Worm (Caenorhabditis elegans): Measurements from ENCODE around the gene aat-8.
"Not testable (repeated sequence)": the region's sequence is repeated elsewhere in the genome, so short reads cannot be mapped to it uniquely, and the experiment has no call there.

aat-8 gene

DNA sequence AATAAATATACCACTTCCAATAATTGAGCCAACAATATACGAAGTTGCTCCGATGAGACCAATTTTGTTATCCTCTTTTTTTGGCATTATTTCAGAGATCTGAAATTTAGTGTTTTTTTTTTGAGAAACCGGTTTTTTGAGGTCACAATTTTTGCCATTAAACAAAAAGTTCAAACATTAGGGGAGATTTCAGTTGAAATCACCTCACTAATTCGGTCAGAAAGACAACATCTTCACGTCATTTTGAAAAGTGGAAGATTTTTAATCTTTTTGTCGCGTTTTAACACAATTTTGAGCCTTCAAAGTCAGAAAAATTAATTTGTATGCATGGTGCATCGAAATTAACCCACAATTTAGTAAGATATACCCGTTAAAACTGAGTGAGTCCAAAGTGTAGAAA is at the start of gene aat-8:
aat-8 (minus strand) TSS at position 101 of the 400 bp plus-strand sequence.
- TF ChIP-seq W03F9.2 (tag; optimal IDR thresholded peaks at IDR 0.05) = no peak
- TF ChIP-seq dao-5 (tag; optimal IDR thresholded peaks at IDR 0.05) = no peak
- TF ChIP-seq him-1 (tag; optimal IDR thresholded peaks at IDR 0.05) = no peak

DNA sequence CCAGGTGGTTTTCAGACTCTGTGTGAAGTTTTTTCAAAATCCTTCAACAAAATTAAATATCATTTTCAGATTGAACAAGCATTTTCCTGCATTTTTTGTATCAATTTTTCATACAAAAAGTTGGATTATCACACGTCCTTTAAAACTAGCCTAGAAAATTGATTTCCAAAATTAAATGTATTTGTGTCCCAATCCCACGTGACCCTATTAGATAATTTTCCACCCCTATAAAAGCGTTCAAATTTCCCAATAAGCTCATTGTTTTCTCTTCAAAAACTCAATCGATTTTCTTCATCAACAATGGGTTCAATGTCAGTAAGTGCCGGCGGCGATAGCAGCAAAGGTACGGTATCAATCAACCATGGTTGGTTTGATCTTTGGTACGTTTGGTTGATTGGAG is 49.6 kb upstream of the aat-8 start, which contains the start of gene F56D6.19:
F56D6.19 (plus strand) TSS at position 301 of the 400 bp plus-strand sequence.
- TF ChIP-seq dao-5 (tag; optimal IDR thresholded peaks at IDR 0.05) (no peak), him-1 (tag; optimal IDR thresholded peaks at IDR 0.05) (no peak)

DNA sequence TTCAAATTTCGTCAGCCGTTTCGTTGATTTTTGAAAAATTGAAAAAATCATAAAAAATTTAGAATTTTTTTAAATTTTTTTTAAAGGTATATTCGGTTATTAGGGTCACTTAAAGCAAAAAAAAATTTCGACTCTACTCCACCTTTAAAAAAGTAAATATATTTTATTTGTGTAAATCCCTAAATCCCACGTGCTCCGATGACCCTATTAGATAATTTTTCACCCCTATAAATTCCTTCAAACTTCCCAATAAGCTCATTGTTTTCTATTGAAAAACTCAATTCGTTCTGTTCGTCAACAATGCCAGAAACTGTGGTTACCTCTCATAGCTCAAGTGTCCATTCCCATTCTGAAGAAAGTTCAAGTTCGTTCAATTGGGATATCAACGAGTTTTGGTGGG is 47.8 kb upstream of the aat-8 start, which contains the start of gene F56D6.20:
F56D6.20 (plus strand) TSS at position 301 of the 400 bp plus-strand sequence.
- TF ChIP-seq dao-5 (tag; optimal IDR thresholded peaks at IDR 0.05) = no peak
- no peak for TF ChIP-seq him-1 (tag; optimal IDR thresholded peaks at IDR 0.05)
- no peak for TF ChIP-seq W03F9.2 (tag; optimal IDR thresholded peaks at IDR 0.05)

DNA sequence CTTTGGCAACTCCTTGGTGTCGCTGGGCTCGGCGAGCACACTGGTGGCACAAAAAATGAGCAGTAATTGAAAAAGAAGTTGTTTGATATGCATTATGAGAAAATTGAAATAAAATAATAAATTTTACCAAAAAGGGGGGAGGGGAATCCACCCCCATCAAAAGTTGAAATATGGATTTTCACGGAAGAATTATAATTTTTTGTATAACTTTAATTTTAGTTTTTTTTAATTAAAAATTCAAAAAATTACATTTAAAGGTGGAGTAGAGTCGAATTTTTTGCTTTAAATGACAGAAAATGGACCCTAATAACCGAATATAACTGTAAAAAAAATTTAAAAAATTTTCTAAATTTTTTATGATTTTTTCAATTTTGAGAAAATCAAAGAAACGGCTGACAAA is 47.0 kb upstream of the aat-8 start, which contains the start of gene F56D6.18:
F56D6.18 (minus strand) TSS at position 101 of the 400 bp plus-strand sequence.
- not testable (repeated sequence) for TF ChIP-seq him-1, W03F9.2, dao-5 (tag; optimal IDR thresholded peaks at IDR 0.05)

DNA sequence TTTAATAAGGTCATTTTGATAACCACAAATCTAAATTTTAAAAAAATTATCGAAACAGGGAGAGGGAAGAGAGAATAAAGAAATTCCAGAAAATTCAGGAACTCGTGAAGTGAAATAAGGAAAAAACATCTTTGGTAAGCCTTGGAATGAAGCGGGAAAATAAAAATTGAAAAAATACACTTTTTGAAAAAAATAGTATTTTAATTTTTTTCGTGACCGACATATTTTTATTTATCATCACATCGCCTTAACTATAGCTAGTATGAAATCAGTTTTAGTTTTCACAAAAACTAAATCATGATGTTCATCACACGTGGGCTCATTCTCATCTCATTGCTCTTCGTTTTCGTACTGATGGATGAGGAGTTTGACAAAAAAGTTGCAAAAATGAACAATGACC is 44.3 kb upstream of the aat-8 start, which contains the start of gene F56D6.13:
F56D6.13 (plus strand) TSS at position 301 of the 400 bp plus-strand sequence.
- TF ChIP-seq dao-5 (tag; optimal IDR thresholded peaks at IDR 0.05) (no peak), W03F9.2 (tag; optimal IDR thresholded peaks at IDR 0.05) (no peak)

DNA sequence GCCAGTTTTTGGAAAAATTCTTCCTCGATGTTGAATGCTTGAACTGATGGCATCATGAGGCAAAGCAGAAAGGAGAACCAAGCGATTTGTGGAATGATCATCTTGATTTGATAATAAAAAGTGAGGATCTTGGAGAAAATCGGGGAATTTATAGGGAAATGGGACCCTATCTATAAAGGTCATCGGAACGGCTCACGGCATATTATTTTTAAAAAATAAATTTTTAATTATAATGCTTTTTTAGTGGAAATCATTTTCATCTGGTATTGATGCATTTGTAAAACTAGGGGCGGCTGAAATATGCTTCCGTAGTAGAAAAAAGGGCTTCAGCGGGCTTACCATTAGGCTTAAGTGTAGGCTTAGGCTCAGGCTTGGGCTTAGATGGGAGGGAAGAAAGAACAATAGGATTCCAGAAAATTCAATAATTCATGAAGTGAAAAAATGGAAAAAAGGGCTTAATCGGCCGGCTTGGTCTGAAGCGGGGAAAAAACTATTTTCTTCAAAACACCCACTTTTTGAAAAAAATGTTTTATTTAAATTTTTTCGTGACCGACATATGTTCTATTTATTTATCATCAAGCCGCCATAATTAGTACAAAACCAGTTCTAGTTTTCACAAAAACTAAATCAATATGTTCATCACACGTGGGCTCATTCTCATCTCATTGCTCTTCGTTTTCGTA is 42.8 kb upstream of the aat-8 start, which contains the start of the genes F56D6.22 and F56D6.12:
F56D6.22 (minus strand) TSS at position 101 of the 683 bp plus-strand sequence.
F56D6.12 (plus strand) TSS at position 633 of the 683 bp plus-strand sequence.
- no peak for TF ChIP-seq dao-5 (tag; optimal IDR thresholded peaks at IDR 0.05)
- TF ChIP-seq W03F9.2 (tag; optimal IDR thresholded peaks at IDR 0.05) = no peak
- TF ChIP-seq him-1 (tag; optimal IDR thresholded peaks at IDR 0.05) = no peak

DNA sequence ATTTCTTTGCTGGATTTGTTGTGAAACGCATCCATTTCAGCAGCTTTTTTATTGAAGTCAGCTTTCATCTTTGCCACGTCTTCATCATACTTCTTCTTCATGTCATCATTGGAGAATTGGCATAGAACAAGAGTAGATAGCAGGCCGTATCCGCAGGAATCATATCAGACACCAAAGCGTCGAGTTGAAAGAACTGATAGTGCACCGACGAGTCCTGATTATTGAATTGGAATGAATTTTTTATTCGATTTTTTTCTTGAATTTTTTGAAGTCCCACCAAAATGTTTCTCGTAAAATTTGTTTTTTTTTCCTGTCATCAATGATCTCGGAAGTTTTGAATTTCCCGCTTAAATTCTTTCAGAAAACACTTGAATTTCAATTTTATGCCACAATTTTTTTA is 41.5 kb upstream of the aat-8 start, which contains the start of gene F56D6.11:
F56D6.11 (minus strand) TSS at position 101 of the 400 bp plus-strand sequence.
- TF ChIP-seq W03F9.2 (tag; optimal IDR thresholded peaks at IDR 0.05) (no peak), him-1 (tag; optimal IDR thresholded peaks at IDR 0.05) (no peak), dao-5 (tag; optimal IDR thresholded peaks at IDR 0.05) (no peak)

DNA sequence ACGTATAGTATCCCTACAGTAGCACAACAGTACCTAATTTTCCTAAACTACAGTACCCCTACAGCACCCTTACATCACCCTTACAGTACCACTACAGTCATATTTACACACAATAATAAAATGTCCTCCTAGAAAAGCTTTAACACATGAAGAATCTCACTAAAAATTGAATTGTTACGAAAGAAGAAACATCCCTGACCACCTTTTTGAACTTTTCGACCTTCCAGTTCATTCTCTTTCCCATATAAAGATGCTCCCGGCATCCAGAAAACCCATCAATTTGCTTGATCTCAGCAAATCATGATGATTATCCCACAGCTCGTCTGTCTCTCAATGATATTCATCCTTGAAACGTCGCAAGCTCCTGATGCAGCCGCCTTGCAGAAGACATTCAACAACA is 39.8 kb upstream of the aat-8 start, which contains the start of gene F56D6.21:
F56D6.21 (plus strand) TSS at position 301 of the 400 bp plus-strand sequence.
- TF ChIP-seq dao-5 (tag; optimal IDR thresholded peaks at IDR 0.05) (no peak), W03F9.2 (tag; optimal IDR thresholded peaks at IDR 0.05) (no peak), him-1 (tag; optimal IDR thresholded peaks at IDR 0.05) (no peak)

DNA sequence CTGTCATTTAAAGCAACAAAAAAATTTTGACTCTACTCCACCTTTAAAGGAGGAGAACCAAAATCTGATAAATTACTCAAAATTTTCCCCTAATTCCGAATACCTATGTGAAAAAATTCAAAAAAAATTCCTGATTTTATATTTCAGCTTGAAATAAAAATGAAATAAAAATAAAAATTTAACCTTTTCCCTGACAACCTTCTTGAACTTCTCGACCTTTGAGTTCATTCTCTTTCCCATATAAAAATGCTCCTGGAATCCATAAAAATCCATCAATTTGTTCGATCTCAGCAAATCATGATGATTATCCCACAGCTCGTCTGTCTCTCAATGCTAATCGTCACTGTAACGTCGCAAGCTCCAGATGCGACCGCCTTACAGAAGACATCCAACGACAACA is 38.1 kb upstream of the aat-8 start, which contains the start of gene F56D6.6:
F56D6.6 (plus strand) TSS at position 301 of the 400 bp plus-strand sequence.
- TF ChIP-seq him-1 (tag; optimal IDR thresholded peaks at IDR 0.05) (no peak), dao-5 (tag; optimal IDR thresholded peaks at IDR 0.05) (no peak), W03F9.2 (tag; optimal IDR thresholded peaks at IDR 0.05) (no peak)

DNA sequence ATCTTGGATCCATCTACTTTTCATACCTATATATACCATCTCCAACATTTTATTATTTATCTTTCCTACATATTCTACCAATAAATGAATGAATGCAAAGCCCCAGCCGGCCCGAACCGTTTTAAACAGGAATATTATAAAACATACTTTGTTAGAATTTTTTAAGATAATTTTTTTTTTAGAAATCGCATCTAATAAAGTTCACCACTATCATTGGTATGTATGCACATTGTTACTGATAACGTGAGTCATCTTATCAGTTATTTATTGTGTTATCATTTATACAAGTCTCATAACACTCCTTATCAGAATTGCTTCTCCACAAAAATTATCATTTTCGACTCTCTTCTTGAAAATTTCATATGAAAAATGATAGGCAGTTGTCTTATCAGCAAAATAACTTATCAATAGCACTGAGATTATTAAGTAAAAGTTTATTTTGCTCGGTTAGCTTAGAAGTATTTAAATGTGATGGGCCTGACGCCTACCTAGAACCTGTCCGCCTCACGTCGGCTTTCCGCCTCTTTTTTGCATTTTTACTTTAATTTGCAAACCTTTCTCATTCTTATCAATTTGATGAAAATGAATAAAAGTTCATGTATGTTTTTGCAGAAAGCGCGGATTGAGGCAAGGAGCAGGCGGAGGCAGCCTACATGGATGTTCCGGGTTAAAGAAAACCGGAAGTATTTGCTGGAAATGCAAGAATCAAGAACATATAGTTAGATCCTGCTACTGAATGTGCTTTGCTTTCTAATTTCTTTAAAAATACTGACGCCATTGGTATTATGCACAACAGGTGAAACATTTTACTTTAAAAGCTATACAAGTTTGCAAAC is 35.1 kb upstream of the aat-8 start, which contains the start of gene srz-62:
srz-62 (plus strand) TSS at position 786 of the 836 bp plus-strand sequence.
- no peak for TF ChIP-seq dao-5 (tag; optimal IDR thresholded peaks at IDR 0.05)
- no peak for TF ChIP-seq him-1 (tag; optimal IDR thresholded peaks at IDR 0.05)
- TF ChIP-seq W03F9.2 (tag; optimal IDR thresholded peaks at IDR 0.05) = no peak

DNA sequence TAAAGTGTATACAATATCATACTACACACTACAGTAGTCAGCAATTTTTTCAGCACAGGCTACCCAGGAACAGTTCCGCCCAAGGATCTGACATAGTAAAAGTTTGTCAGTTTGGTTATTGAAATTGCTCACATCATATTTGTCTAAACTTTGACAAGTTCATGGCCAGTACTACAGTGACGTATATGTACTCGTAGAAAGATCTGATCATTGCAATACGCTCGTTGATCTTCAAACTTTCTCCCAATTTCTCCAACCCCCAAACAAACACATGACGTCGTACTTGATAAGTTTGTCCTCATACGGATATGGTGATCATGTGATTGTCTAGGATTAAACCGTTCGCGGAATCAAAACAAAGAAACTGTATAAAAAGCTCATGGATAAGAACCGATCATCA is 29.9 kb upstream of the aat-8 start, which contains the start of gene dct-8:
dct-8 (plus strand) TSS at position 301 of the 400 bp plus-strand sequence.
- TF ChIP-seq W03F9.2 (tag; optimal IDR thresholded peaks at IDR 0.05) = no peak
- TF ChIP-seq dao-5 (tag; optimal IDR thresholded peaks at IDR 0.05) = no peak
- TF ChIP-seq him-1 (tag; optimal IDR thresholded peaks at IDR 0.05) = no peak

DNA sequence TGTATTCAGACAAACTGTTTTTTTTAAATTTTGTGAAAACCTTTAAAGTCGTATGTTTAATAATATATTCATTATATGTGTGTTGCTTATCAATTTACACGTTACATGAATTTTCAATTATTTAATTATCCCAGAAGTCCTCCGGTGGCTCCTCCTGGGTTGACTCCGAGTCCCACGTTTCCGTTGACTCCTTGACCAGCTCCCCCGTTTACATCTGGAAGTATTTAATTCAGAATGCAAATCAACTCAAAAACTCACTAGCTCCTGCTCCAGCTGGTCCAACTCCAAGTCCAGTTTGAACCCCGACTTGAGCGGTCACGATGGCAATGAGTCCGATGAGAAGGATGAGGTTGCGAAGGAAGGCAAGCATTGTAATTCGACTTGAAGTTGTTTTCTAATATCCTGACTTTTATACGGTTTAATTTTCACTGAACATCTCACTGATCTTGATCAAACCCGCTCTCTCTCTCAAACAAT is 29.2 kb upstream of the aat-8 start, which contains the start of gene F56D6.8:
F56D6.8 (minus strand) TSS at position 427 of the 477 bp plus-strand sequence.
- TF ChIP-seq W03F9.2 (tag; optimal IDR thresholded peaks at IDR 0.05) = no peak
- no peak for TF ChIP-seq dao-5 (tag; optimal IDR thresholded peaks at IDR 0.05)
- TF ChIP-seq him-1 (tag; optimal IDR thresholded peaks at IDR 0.05) = no peak

DNA sequence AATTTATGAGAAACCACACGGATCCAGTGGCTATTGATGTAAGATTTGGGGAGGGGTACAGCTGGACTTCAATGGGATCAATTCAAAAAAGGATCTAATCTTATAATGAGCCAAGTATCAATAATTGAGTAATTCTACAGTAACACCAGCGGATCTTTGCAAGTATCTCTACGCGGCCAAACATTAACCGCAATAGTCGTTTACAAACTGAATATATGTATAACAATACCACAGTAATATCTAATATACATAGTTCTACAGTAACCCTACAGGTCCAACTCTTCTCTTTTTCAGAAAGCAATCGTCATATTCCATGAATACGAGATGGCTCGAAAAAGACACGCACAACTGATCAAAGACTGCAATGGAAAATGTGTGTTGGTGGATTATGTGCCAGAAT is 27.2 kb upstream of the aat-8 start, which contains the start of gene F56D6.9:
F56D6.9 (plus strand) TSS at position 301 of the 400 bp plus-strand sequence.
- TF ChIP-seq him-1 (tag; optimal IDR thresholded peaks at IDR 0.05) (no peak), W03F9.2 (tag; optimal IDR thresholded peaks at IDR 0.05) (no peak), dao-5 (tag; optimal IDR thresholded peaks at IDR 0.05) (no peak)
